Worm (Caenorhabditis elegans) whole organism, young adult: ENCODE measurements around the gene eelo-2.

Source experiments
- B0019.2 ChIP-seq: fragments of 200-800 bp; sonication (Bioruptor generic); conservative IDR thresholded peaks from 2 replicates; pipeline ENCODE4 v1.3.6; 2022; ENCODE audit warnings: missing genetic modification reagents, missing genetic modification characterization, missing compliant biosample characterization
- B0336.3 ChIP-seq: fragments of 200-800 bp; sonication (Bioruptor generic); IDR thresholded peaks from 2 replicates; pipeline ENCODE4 v1.3.6; 2022; ENCODE audit warnings: missing genetic modification characterization, missing compliant biosample characterization
- C17E4.6 ChIP-seq: fragments of 200-800 bp; sonication (Bioruptor generic); IDR thresholded peaks from 2 replicates; pipeline ENCODE4 v1.3.6; 2022; ENCODE audit warnings: missing genetic modification reagents, missing genetic modification characterization, missing compliant biosample characterization
- F22D6.2 ChIP-seq: sonication (generic microtip); optimal IDR thresholded peaks from 2 replicates; lab custom pipeline; 2016; ENCODE audit warnings: mild to moderate bottlenecking, missing genetic modification characterization, missing compliant biosample characterization
- F37B4.10 ChIP-seq: fragments of 200-800 bp; sonication (Bioruptor generic); IDR thresholded peaks from 2 replicates; pipeline ENCODE4 v1.3.6; 2022; ENCODE audit warnings: missing genetic modification characterization, missing compliant biosample characterization
- F49E8.2 ChIP-seq: sonication (generic microtip); optimal IDR thresholded peaks from 3 replicates; lab custom pipeline; 2017; ENCODE audit warnings: missing genetic modification characterization, mild to moderate bottlenecking, missing compliant biosample characterization, antibody characterized with exemption, moderate library complexity; ENCODE audit not compliant: insufficient read depth
- F52B5.7 ChIP-seq: sonication (generic microtip); optimal IDR thresholded peaks from 2 replicates; lab custom pipeline; 2016; ENCODE audit warnings: mild to moderate bottlenecking, missing genetic modification characterization, missing compliant biosample characterization
- F55B11.4 ChIP-seq: sonication (generic microtip); optimal IDR thresholded peaks from 2 replicates; lab custom pipeline; 2016; ENCODE audit warnings: missing compliant biosample characterization, missing genetic modification characterization, borderline replicate concordance; ENCODE audit not compliant: insufficient read depth
- F57A8.1 ChIP-seq: fragments of 200-800 bp; sonication (Bioruptor generic); optimal IDR thresholded peaks from 2 replicates; lab custom pipeline; 2018; ENCODE audit warnings: mild to moderate bottlenecking, missing genetic modification characterization, moderate library complexity, missing compliant biosample characterization
- K12H6.12 ChIP-seq: fragments of 200-800 bp; sonication (Bioruptor generic); optimal IDR thresholded peaks from 2 replicates; lab custom pipeline; 2018; ENCODE audit warnings: mild to moderate bottlenecking, missing genetic modification characterization, missing compliant biosample characterization
- T07F8.4 ChIP-seq: sonication (generic microtip); optimal IDR thresholded peaks from 2 replicates; lab custom pipeline; 2016; ENCODE audit warnings: mild to moderate bottlenecking, missing genetic modification characterization, moderate library complexity, missing compliant biosample characterization
- T26A5.8 ChIP-seq: sonication (generic microtip); optimal IDR thresholded peaks from 2 replicates; lab custom pipeline; 2016; ENCODE audit warnings: missing genetic modification characterization, missing compliant biosample characterization
- Y79H2A.3 ChIP-seq: fragments of 200-800 bp; sonication (Bioruptor generic); conservative IDR thresholded peaks from 2 replicates; pipeline ENCODE4 v1.3.6; 2022; ENCODE audit warnings: missing genetic modification reagents, missing genetic modification characterization, missing compliant biosample characterization
- Y95B8A.8 ChIP-seq: fragments of 200-800 bp; sonication (Bioruptor generic); IDR thresholded peaks from 2 replicates; pipeline ENCODE4 v1.3.6; 2022; ENCODE audit warnings: missing genetic modification reagents, missing genetic modification characterization, missing compliant biosample characterization
- akir-1 ChIP-seq: fragments of 200-800 bp; sonication (Bioruptor generic); optimal IDR thresholded peaks from 2 replicates; lab custom pipeline; 2018; ENCODE audit warnings: mild to moderate bottlenecking, missing genetic modification characterization, moderate library complexity, missing compliant biosample characterization
- athp-1 ChIP-seq: sonication (generic microtip); optimal IDR thresholded peaks from 2 replicates; lab custom pipeline; 2017; ENCODE audit warnings: mild to moderate bottlenecking, missing genetic modification characterization, missing compliant biosample characterization
- ceh-100 ChIP-seq: fragments of 200-800 bp; sonication (Bioruptor generic); IDR thresholded peaks from 2 replicates; pipeline ENCODE4 v1.3.6; 2022; ENCODE audit warnings: missing genetic modification reagents, missing genetic modification characterization, missing compliant biosample characterization
- ceh-91 ChIP-seq: fragments of 200-800 bp; sonication (Bioruptor generic); IDR thresholded peaks from 2 replicates; pipeline ENCODE4 v1.3.6; 2022; ENCODE audit warnings: missing genetic modification reagents, missing genetic modification characterization, missing compliant biosample characterization
- dox-1 ChIP-seq: fragments of 200-800 bp; sonication (Bioruptor generic); IDR thresholded peaks from 2 replicates; pipeline ENCODE4 v1.3.6; 2022; ENCODE audit warnings: missing genetic modification reagents, missing genetic modification characterization, missing compliant biosample characterization
- dpl-1 ChIP-seq: fragments of 150-350 bp; optimal IDR thresholded peaks from 2 replicates; lab custom pipeline; 2014; ENCODE audit warnings: missing biosample characterization, missing genetic modification reagents, missing genetic modification characterization
- hlh-12 ChIP-seq: sonication (generic microtip); optimal IDR thresholded peaks from 2 replicates; lab custom pipeline; 2016; ENCODE audit warnings: missing genetic modification characterization, missing compliant biosample characterization
- hmg-20 ChIP-seq: fragments of 200-800 bp; sonication (Bioruptor generic); IDR thresholded peaks from 2 replicates; pipeline ENCODE4 v1.3.6; 2022; ENCODE audit warnings: missing genetic modification reagents, missing genetic modification characterization, missing compliant biosample characterization
- hsf-1 ChIP-seq: fragments of 200-800 bp; sonication (Bioruptor generic); IDR thresholded peaks from 2 replicates; pipeline ENCODE4 v1.3.6; 2022; ENCODE audit warnings: missing genetic modification reagents, missing genetic modification characterization, missing compliant biosample characterization
- lsl-1 ChIP-seq: fragments of 200-800 bp; sonication (Bioruptor generic); optimal IDR thresholded peaks from 2 replicates; lab custom pipeline; 2018; ENCODE audit warnings: mild to moderate bottlenecking, missing genetic modification characterization, moderate library complexity, missing compliant biosample characterization
- madf-6 ChIP-seq: fragments of 200-800 bp; sonication (Bioruptor generic); IDR thresholded peaks from 2 replicates; pipeline ENCODE4 v1.3.6; 2022; ENCODE audit warnings: missing genetic modification reagents, missing genetic modification characterization, missing compliant biosample characterization
- mel-28 ChIP-seq: sonication (generic microtip); optimal IDR thresholded peaks from 2 replicates; lab custom pipeline; 2016; ENCODE audit warnings: borderline replicate concordance, mild to moderate bottlenecking, missing genetic modification characterization, missing compliant biosample characterization
- nfyb-1 ChIP-seq: fragments of 200-800 bp; sonication (Bioruptor generic); IDR thresholded peaks from 2 replicates; pipeline ENCODE4 v1.3.6; 2022; ENCODE audit warnings: missing genetic modification reagents, missing genetic modification characterization, missing compliant biosample characterization
- nhr-179 ChIP-seq: sonication (generic microtip); optimal IDR thresholded peaks from 2 replicates; lab custom pipeline; 2016; ENCODE audit warnings: mild to moderate bottlenecking, missing genetic modification characterization, missing compliant biosample characterization
- nhr-80 ChIP-seq: sonication (generic microtip); optimal IDR thresholded peaks from 2 replicates; lab custom pipeline; 2016; ENCODE audit warnings: missing genetic modification characterization, missing compliant biosample characterization
- nhr-90 ChIP-seq: sonication (generic microtip); optimal IDR thresholded peaks from 2 replicates; lab custom pipeline; 2016; ENCODE audit warnings: missing genotype, mild to moderate bottlenecking, missing genetic modification characterization, missing compliant biosample characterization
- pbrm-1 ChIP-seq: fragments of 200-800 bp; sonication (Bioruptor generic); IDR thresholded peaks from 2 replicates; pipeline ENCODE4 v1.3.6; 2022; ENCODE audit warnings: missing genetic modification reagents, missing genetic modification characterization, missing compliant biosample characterization
- rcor-1 ChIP-seq: fragments of 200-800 bp; sonication (Bioruptor generic); IDR thresholded peaks from 2 replicates; pipeline ENCODE4 v1.3.6; 2022; ENCODE audit warnings: missing genetic modification reagents, missing genetic modification characterization, missing compliant biosample characterization
- snpc-1.1 ChIP-seq: sonication (generic microtip); optimal IDR thresholded peaks from 2 replicates; lab custom pipeline; 2017; ENCODE audit warnings: missing genetic modification characterization, mild to moderate bottlenecking, missing compliant biosample characterization, antibody characterized with exemption, moderate library complexity, missing genotype, missing genetic modification reagents; ENCODE audit not compliant: insufficient read depth
- snpc-1.3 ChIP-seq: sonication (generic microtip); optimal IDR thresholded peaks from 2 replicates; lab custom pipeline; 2017; ENCODE audit warnings: missing genetic modification characterization, mild to moderate bottlenecking, missing compliant biosample characterization, antibody characterized with exemption, moderate library complexity, missing genotype, missing genetic modification reagents; ENCODE audit not compliant: insufficient read depth
- snpc-3.4 ChIP-seq: sonication (generic microtip); optimal IDR thresholded peaks from 2 replicates; lab custom pipeline; 2017; ENCODE audit warnings: missing genetic modification characterization, mild to moderate bottlenecking, missing compliant biosample characterization, antibody characterized with exemption, moderate library complexity, missing genotype, missing genetic modification reagents
- snpc-4 ChIP-seq, 5 experiments: fragments of 150-350 bp in 1 of 5; sonication (generic microtip) in 4 of 5; optimal IDR thresholded peaks; 2 replicates each; lab custom pipeline; 2014 to 2018; ENCODE audit warnings: missing genetic modification characterization in 5 of 5, missing biosample characterization in 3 of 5, antibody characterized with exemption in 2 of 5, mild to moderate bottlenecking in 2 of 5, missing compliant biosample characterization in 2 of 5, missing genotype in 2 of 5, moderate library complexity in 2 of 5, missing genetic modification reagents in 1 of 5
- tlf-1 ChIP-seq: fragments of 200-800 bp; sonication (Bioruptor generic); optimal IDR thresholded peaks from 2 replicates; lab custom pipeline; 2018; ENCODE audit warnings: mild to moderate bottlenecking, missing genetic modification characterization, missing compliant biosample characterization
- xnd-1 ChIP-seq: sonication (generic microtip); optimal IDR thresholded peaks from 2 replicates; lab custom pipeline; 2016; ENCODE audit warnings: missing genotype, missing genetic modification reagents, missing genetic modification characterization, missing compliant biosample characterization
- ztf-25 ChIP-seq: fragments of 200-800 bp; sonication (Bioruptor generic); IDR thresholded peaks from 2 replicates; pipeline ENCODE4 v1.3.6; 2022; ENCODE audit warnings: missing genetic modification reagents, missing genetic modification characterization, missing compliant biosample characterization
- ztf-6 ChIP-seq: fragments of 200-800 bp; sonication (Bioruptor generic); IDR thresholded peaks from 2 replicates; pipeline ENCODE4 v1.3.6; 2022; ENCODE audit warnings: missing genetic modification reagents, missing genetic modification characterization, missing compliant biosample characterization

eelo-2 gene

DNA sequence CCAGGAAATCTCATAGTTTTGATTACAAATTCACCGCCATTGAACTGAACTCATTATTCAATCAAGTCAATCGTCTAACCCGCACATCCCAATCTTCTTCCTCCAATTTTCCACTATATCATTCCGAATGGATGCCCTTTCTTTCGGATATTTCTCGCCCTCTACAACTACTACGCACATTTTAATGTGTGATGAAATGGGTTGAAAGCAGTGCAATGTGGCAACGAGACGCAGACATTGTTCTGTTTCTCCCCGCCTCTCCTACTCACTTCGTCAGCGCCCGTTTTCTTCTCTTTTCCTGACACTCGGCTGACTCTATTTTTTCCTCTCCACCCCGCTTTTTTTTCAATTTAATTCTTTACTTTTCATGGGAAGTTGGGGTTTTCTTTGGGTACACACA, 18.7 kb downstream of the eelo-2 start (continued):
- TF ChIP-seq nhr-80 (tag; lab: Kevin White, UChicago) (peak; percentile 30), akir-1 (GFP tag; lab: Kevin White, UChicago) (no peak), C17E4.6 (GFP tag; lab: Robert Waterston, UW) (no peak), ceh-100 (no peak), F52B5.7 (tag; lab: Kevin White, UChicago) (no peak), F22D6.2 (tag; lab: Kevin White, UChicago) (no peak), ztf-25 (GFP tag; lab: Robert Waterston, UW) (no peak), hlh-12 (tag; lab: Kevin White, UChicago) (no peak), athp-1 (tag; lab: Kevin White, UChicago) (no peak), snpc-1.1 (tag; lab: Kevin White, UChicago) (no peak), snpc-4 (GFP tag; optimal IDR thresholded peaks at IDR 0.05; lab: Kevin White, UChicago) (no peak), snpc-4 (tag; optimal IDR thresholded peaks at IDR 0.05; lab: Kevin White, UChicago) (peak in 1 of 4 experiments; percentile 37)

DNA sequence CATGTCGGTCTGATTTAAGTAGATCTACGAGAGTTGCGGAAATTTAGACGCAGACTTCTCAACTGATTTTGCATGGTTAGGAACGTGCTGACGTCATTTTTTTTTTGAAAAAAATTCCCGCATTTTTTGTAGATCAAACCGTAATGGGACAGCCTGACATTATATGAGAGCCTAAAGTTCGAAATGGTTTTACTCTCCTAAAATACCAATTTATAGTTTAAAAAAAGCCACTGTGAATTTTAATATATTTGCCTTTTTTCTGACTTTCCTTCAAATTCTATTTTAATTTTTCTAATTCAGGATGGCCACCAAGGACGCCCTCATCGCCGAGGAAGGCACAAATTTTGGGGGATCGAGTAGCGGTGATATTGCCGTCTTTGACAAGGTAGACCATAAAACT, 19.1 kb downstream of the eelo-2 start, which contains the start of gene atgp-1:
Gene atgp-1 (plus strand): TSS at position 301 of the 400 bp plus-strand sequence.
- TF ChIP-seq Y95B8A.8 (GFP tag; lab: Robert Waterston, UW): no peak
- no peak for TF ChIP-seq F55B11.4
- TF ChIP-seq, all 124 proteins: peak for 0

DNA sequence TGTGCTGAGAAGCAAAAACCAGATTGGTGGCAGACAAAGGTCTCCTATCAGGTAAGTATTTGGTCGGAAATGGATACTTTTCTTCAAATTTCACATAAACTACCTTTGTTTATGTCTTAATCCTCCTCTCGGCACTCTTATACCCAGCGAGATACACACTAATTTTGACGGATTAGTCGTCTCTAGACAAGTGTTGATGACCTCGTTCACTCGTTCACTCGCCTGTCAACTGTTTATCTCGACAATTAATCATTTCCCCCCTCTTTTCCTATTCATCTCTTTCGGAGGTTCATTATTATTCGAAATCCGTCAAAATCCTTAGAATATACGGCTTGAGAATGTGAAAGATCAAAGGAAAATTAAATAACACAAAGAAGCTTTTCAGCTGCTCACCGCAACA, 19.8 kb downstream of the eelo-2 start:
- TF ChIP-seq nfyb-1 (GFP tag; lab: Robert Waterston, UW): no peak
- no peak for TF ChIP-seq F55B11.4
- no peak for TF ChIP-seq mel-28
- no peak for TF ChIP-seq F22D6.2 (tag; lab: Kevin White, UChicago)
- TF ChIP-seq F37B4.10 (GFP tag; lab: Robert Waterston, UW): no peak
- no peak for TF ChIP-seq pbrm-1 (GFP tag; lab: Robert Waterston, UW)
- TF ChIP-seq F52B5.7 (tag; lab: Kevin White, UChicago): no peak
- no peak for TF ChIP-seq hmg-20 (GFP tag; lab: Robert Waterston, UW)
- no peak for TF ChIP-seq dpl-1 (GFP tag; lab: Kevin White, UChicago)
- no peak for TF ChIP-seq T07F8.4 (tag; lab: Kevin White, UChicago)
- TF ChIP-seq ztf-6 (GFP tag; lab: Robert Waterston, UW): no peak
- no peak for TF ChIP-seq madf-6

DNA sequence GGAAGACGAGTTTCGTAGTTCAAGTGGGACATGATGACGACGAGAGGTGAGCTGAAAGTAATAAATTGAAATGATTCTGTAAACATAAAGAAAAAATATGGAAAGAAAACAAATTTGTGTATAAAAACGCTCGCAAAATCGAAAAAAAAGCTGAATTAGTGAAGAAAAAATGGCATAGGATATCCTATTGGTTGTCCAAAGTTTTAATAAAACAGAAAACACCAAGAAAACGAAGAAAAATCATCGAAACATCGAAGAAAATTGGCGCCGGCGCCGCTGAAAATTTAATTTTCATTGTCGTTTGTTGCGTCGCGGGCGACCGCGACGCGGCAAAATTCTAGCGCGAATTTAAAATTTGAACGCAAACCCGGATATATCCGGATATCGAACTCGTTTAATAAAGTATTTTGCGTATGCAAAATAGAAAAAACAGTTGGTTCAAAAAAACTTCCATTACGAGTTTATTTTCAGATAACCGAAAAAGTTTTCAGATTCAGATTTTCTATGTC, 23.7 kb downstream of the eelo-2 start, which contains the start of gene gln-5:
Gene gln-5 (minus strand): TSS at position 51 of the 509 bp plus-strand sequence.
- TF ChIP-seq rcor-1 (GFP tag; lab: Robert Waterston, UW) (peak; percentile 77), snpc-3.4 (peak; percentile 82), F49E8.2 (tag; lab: Kevin White, UChicago) (peak; percentile 48), nhr-90 (tag; lab: Kevin White, UChicago) (no peak), xnd-1 (peak; percentile 93), athp-1 (tag; lab: Kevin White, UChicago) (peak; percentile 16), hsf-1 (GFP tag; lab: Robert Waterston, UW) (peak; percentile 95), Y95B8A.8 (GFP tag; lab: Robert Waterston, UW) (0 out of 2 replicates have a peak, but pooled peaks have one; percentile 66), tlf-1 (GFP tag; lab: Kevin White, UChicago) (peak; percentile 90), dpl-1 (GFP tag; lab: Kevin White, UChicago) (peak; percentile 90), dox-1 (peak; percentile 81), K12H6.12 (tag; lab: Kevin White, UChicago) (no peak), ceh-91 (peak; percentile 94), B0336.3 (peak; percentile 37; the same call in 1 of the 2 replicates), Y79H2A.3 (no peak), T26A5.8 (no peak), F57A8.1 (GFP tag; lab: Kevin White, UChicago) (no peak), B0019.2 (GFP tag; lab: Robert Waterston, UW) (peak; percentile 66), lsl-1 (peak; percentile 71), ceh-100 (peak; percentile 51; the same call in 1 of the 2 replicates), nhr-179 (tag; lab: Kevin White, UChicago) (no peak), snpc-1.3 (tag; lab: Kevin White, UChicago) (peak; percentile 41), nfyb-1 (GFP tag; lab: Robert Waterston, UW) (peak; percentile 27; the same call in 1 of the 2 replicates), snpc-4 (GFP tag; optimal IDR thresholded peaks at IDR 0.05; lab: Kevin White, UChicago) (peak; percentile 35), snpc-4 (tag; optimal IDR thresholded peaks at IDR 0.05; lab: Kevin White, UChicago) (peak in 3 of 4 experiments; percentile 16 to 76 (median 71))
